Fruit fly (Drosophila melanogaster) whole organism, wandering third instar larva: Measurements from ENCODE around the gene waw.

Experiments
- HLH106 ChIP-seq: fragments of 200-800 bp; optimal IDR thresholded peaks from 3 replicates; lab custom pipeline; 2019; ENCODE audit warnings: missing biosample characterization, mild to moderate bottlenecking, missing genetic modification characterization, moderate library complexity
- Myc ChIP-seq: fragments of >200 bp; optimal IDR thresholded peaks from 2 replicates; lab custom pipeline; 2017
- N ChIP-seq: fragments of >200 bp; optimal IDR thresholded peaks from 2 replicates; lab custom pipeline; 2018; ENCODE audit warnings: missing biosample characterization, missing external identifiers, missing genetic modification characterization
- dl ChIP-seq, 2 experiments: fragments of 175-275, 200-275 bp in 1 of 2; fragments of 200-275 bp in 1 of 2; sonication (Bioruptor generic); optimal IDR thresholded peaks; lab custom pipeline; 2018; ENCODE audit warnings: mild to moderate bottlenecking in 2 of 2, missing biosample characterization in 2 of 2, missing genetic modification characterization in 2 of 2, moderate library complexity in 2 of 2; ENCODE audit not compliant: partially characterized antibody in 2 of 2, insufficient read depth in 1 of 2
- foxo ChIP-seq, 2 experiments: fragments of 200-800 bp; sonication (Bioruptor generic); optimal IDR thresholded peaks; 2 replicates in 1 of 2; 3 replicates in 1 of 2; lab custom pipeline; 2016 to 2017; ENCODE audit warnings: missing biosample characterization in 2 of 2, missing genetic modification characterization in 2 of 2
- psq ChIP-seq: fragments of 200-800 bp; sonication (Bioruptor generic); optimal IDR thresholded peaks from 3 replicates; lab custom pipeline; 2017; ENCODE audit warnings: missing biosample characterization, mild to moderate bottlenecking, missing genetic modification characterization, moderate library complexity

- TF ChIP-seq foxo (GFP tag; optimal IDR thresholded peaks at IDR 0.05; lab: Kevin White, UChicago) (no peak), HLH106 (tag; lab: Kevin White, UChicago) (no peak), Myc (lab: Kevin White, UChicago) (no peak), dl (GFP tag; optimal IDR thresholded peaks at IDR 0.05; lab: Kevin White, UChicago; ENCODE audit: insufficient read depth in 1 of 2, partially characterized antibody in 2 of 2) (no peak), psq (GFP tag; lab: Kevin White, UChicago) (no peak), N (GFP tag; lab: Kevin White, UChicago) (no peak)
These were observed 15.6 kb downstream of the waw start for dm6 chrX:21378344-21378882.
